Fruit fly (Drosophila melanogaster) whole organism, prepupa: ENCODE data around the gene Kdm3.

ENCODE experiments used
- CG10669 ChIP-seq: fragments of 200-800 bp; sonication (Bioruptor generic); optimal IDR thresholded peaks from 3 replicates; lab custom pipeline; 2018; ENCODE audit warnings: missing biosample characterization, mild to moderate bottlenecking, missing genetic modification characterization, moderate library complexity
- CG11294 ChIP-seq: fragments of 200-800 bp; sonication (Bioruptor generic); IDR thresholded peaks from 2 replicates; pipeline ENCODE4 v1.3.6; 2022; ENCODE audit warnings: missing biosample characterization, missing genetic modification characterization
- CG11762 ChIP-seq: fragments of 200-800 bp; sonication (Bioruptor generic); optimal IDR thresholded peaks from 3 replicates; lab custom pipeline; 2016; ENCODE audit warnings: missing biosample characterization, missing genetic modification characterization; ENCODE audit not compliant: insufficient read depth
- CG11902 ChIP-seq: fragments of 200-800 bp; sonication (Bioruptor generic); optimal IDR thresholded peaks from 3 replicates; lab custom pipeline; 2016; ENCODE audit warnings: missing biosample characterization, missing genetic modification characterization
- CG15336 ChIP-seq: fragments of 200-800 bp; sonication (Bioruptor generic); IDR thresholded peaks from 2 replicates; pipeline ENCODE4 v1.3.6; 2022; ENCODE audit warnings: missing biosample characterization, missing genetic modification characterization
- CG1621 ChIP-seq: fragments of 200-800 bp; sonication (Bioruptor generic); optimal IDR thresholded peaks from 3 replicates; lab custom pipeline; 2018; ENCODE audit warnings: missing biosample characterization, mild to moderate bottlenecking, missing genetic modification characterization
- CG16779 ChIP-seq: fragments of 200-800 bp; sonication (Bioruptor generic); optimal IDR thresholded peaks from 3 replicates; lab custom pipeline; 2017; ENCODE audit warnings: missing biosample characterization, mild to moderate bottlenecking, missing genetic modification characterization
- CG3032 ChIP-seq: fragments of 200-800 bp; optimal IDR thresholded peaks from 2 replicates; lab custom pipeline; 2019; ENCODE audit warnings: missing biosample characterization, mild to moderate bottlenecking, missing genetic modification characterization, moderate library complexity
- CG31627 ChIP-seq: fragments of 200-800 bp; sonication (Bioruptor generic); optimal IDR thresholded peaks from 3 replicates; lab custom pipeline; 2016; ENCODE audit warnings: missing biosample characterization, missing genetic modification characterization
- CG32006 ChIP-seq: fragments of 200-800 bp; sonication (Bioruptor generic); optimal IDR thresholded peaks from 3 replicates; lab custom pipeline; 2017; ENCODE audit warnings: missing biosample characterization, mild to moderate bottlenecking, missing genetic modification characterization
- CG3919 ChIP-seq: fragments of 200-800 bp; sonication (Bioruptor generic); optimal IDR thresholded peaks from 3 replicates; lab custom pipeline; 2016; ENCODE audit warnings: missing biosample characterization, missing genetic modification characterization
- CG4318 ChIP-seq: fragments of 200-800 bp; sonication (Bioruptor generic); optimal IDR thresholded peaks from 3 replicates; lab custom pipeline; 2017; ENCODE audit warnings: missing biosample characterization, mild to moderate bottlenecking, missing genetic modification characterization
- CG6163 ChIP-seq: fragments of 200-800 bp; sonication (Bioruptor generic); IDR thresholded peaks from 3 replicates; pipeline ENCODE4 v1.3.6; 2022; ENCODE audit warnings: missing biosample characterization, missing genetic modification characterization
- CG6792 ChIP-seq: fragments of 200-800 bp; sonication (Bioruptor generic); optimal IDR thresholded peaks from 3 replicates; lab custom pipeline; 2016; ENCODE audit warnings: missing biosample characterization, missing genetic modification characterization
- CG6808 ChIP-seq: fragments of 200-800 bp; sonication (Bioruptor generic); optimal IDR thresholded peaks from 3 replicates; lab custom pipeline; 2017; ENCODE audit warnings: missing biosample characterization, missing genetic modification characterization, mild to moderate bottlenecking, moderate library complexity, missing genetic modification reagents
- CG6854 ChIP-seq: fragments of 200-800 bp; sonication (Bioruptor generic); optimal IDR thresholded peaks from 2 replicates; lab custom pipeline; 2017; ENCODE audit warnings: missing biosample characterization, mild to moderate bottlenecking, missing genetic modification characterization
- CG8319 ChIP-seq: fragments of 200-800 bp; sonication (Bioruptor generic); optimal IDR thresholded peaks from 3 replicates; lab custom pipeline; 2016; ENCODE audit warnings: missing biosample characterization, missing genetic modification characterization
- CG9139 ChIP-seq: fragments of 200-800 bp; sonication (Bioruptor generic); optimal IDR thresholded peaks from 3 replicates; lab custom pipeline; 2017; ENCODE audit warnings: missing biosample characterization, mild to moderate bottlenecking, missing genetic modification characterization
- Eip75B ChIP-seq: fragments of 200-800 bp; sonication (Bioruptor generic); optimal IDR thresholded peaks from 3 replicates; lab custom pipeline; 2016; ENCODE audit warnings: missing biosample characterization, missing genetic modification characterization
- Eip78C ChIP-seq: fragments of 200-800 bp; sonication (Bioruptor generic); peaks from one replicate; lab custom pipeline; 2016; ENCODE audit warnings: missing biosample characterization, missing genetic modification characterization
- Ets96B ChIP-seq: fragments of 200-800 bp; optimal IDR thresholded peaks from 2 replicates; lab custom pipeline; 2019; ENCODE audit warnings: missing biosample characterization, mild to moderate bottlenecking, missing genetic modification characterization, moderate library complexity
- Gug ChIP-seq: fragments of 200-800 bp; sonication (Bioruptor generic); IDR thresholded peaks from 2 replicates; pipeline ENCODE4 v1.3.6; 2022; ENCODE audit warnings: missing biosample characterization, missing genetic modification characterization
- Hr38 ChIP-seq: sonication (Bioruptor generic); optimal IDR thresholded peaks from 2 replicates; lab custom pipeline; 2016; ENCODE audit warnings: missing biosample characterization, missing genetic modification characterization
- Lpt ChIP-seq: fragments of 200-800 bp; sonication (Bioruptor generic); optimal IDR thresholded peaks from 3 replicates; lab custom pipeline; 2016; ENCODE audit warnings: missing biosample characterization, missing genetic modification characterization
- OdsH ChIP-seq: fragments of 200-800 bp; sonication (Bioruptor generic); optimal IDR thresholded peaks from 3 replicates; lab custom pipeline; 2016; ENCODE audit warnings: missing biosample characterization, missing genetic modification characterization
- Smox ChIP-seq: fragments of 200-800 bp; sonication (Bioruptor generic); optimal IDR thresholded peaks from 3 replicates; lab custom pipeline; 2016; ENCODE audit warnings: missing biosample characterization, missing genetic modification characterization
- Sox102F ChIP-seq: fragments of 200-800 bp; sonication (Bioruptor generic); optimal IDR thresholded peaks from 2 replicates; lab custom pipeline; 2016; ENCODE audit warnings: missing biosample characterization, mild to moderate bottlenecking, missing genetic modification characterization
- Sox14 ChIP-seq: fragments of 200-800 bp; sonication (Bioruptor generic); optimal IDR thresholded peaks from 3 replicates; lab custom pipeline; 2016; ENCODE audit warnings: missing biosample characterization, missing genetic modification characterization
- Sox15 ChIP-seq: fragments of 200-800 bp; sonication (Bioruptor generic); optimal IDR thresholded peaks from 3 replicates; lab custom pipeline; 2016; ENCODE audit warnings: missing biosample characterization, missing genetic modification characterization
- achi ChIP-seq: fragments of 200-800 bp; sonication (Bioruptor generic); optimal IDR thresholded peaks from 3 replicates; lab custom pipeline; 2016; ENCODE audit warnings: missing biosample characterization, missing genetic modification characterization
- acj6 ChIP-seq: fragments of 200-800 bp; sonication (Bioruptor generic); optimal IDR thresholded peaks from 3 replicates; lab custom pipeline; 2016; ENCODE audit warnings: missing biosample characterization, missing genetic modification characterization
- cyc ChIP-seq: fragments of 200-800 bp; sonication (Bioruptor generic); optimal IDR thresholded peaks from 3 replicates; lab custom pipeline; 2016; ENCODE audit warnings: missing biosample characterization, missing genetic modification characterization
- dsx ChIP-seq: fragments of 200-800 bp; optimal IDR thresholded peaks from 3 replicates; lab custom pipeline; 2019; ENCODE audit warnings: missing biosample characterization, mild to moderate bottlenecking, missing genetic modification characterization, moderate library complexity; ENCODE audit not compliant: poor library complexity, severe bottlenecking
- eg ChIP-seq: fragments of 200-800 bp; sonication (Bioruptor generic); IDR thresholded peaks from 3 replicates; pipeline ENCODE4 v1.3.6; 2022; ENCODE audit warnings: missing biosample characterization, missing genetic modification characterization
- esn ChIP-seq: fragments of 200-800 bp; sonication (Bioruptor generic); optimal IDR thresholded peaks from 2 replicates; lab custom pipeline; 2016; ENCODE audit warnings: missing biosample characterization, mild to moderate bottlenecking, missing genetic modification characterization, moderate library complexity
- fd59A ChIP-seq: fragments of 200-800 bp; sonication (Bioruptor generic); optimal IDR thresholded peaks from 2 replicates; lab custom pipeline; 2017; ENCODE audit warnings: missing biosample characterization, mild to moderate bottlenecking, missing genetic modification characterization, missing genetic modification reagents
- fd85E ChIP-seq: fragments of 200-800 bp; sonication (Bioruptor generic); optimal IDR thresholded peaks from 3 replicates; lab custom pipeline; 2016; ENCODE audit warnings: missing biosample characterization, missing genetic modification characterization
- fkh ChIP-seq: fragments of 200-800 bp; sonication (Bioruptor generic); optimal IDR thresholded peaks from 3 replicates; lab custom pipeline; 2017; ENCODE audit warnings: missing biosample characterization, mild to moderate bottlenecking, missing genetic modification characterization, moderate library complexity
- net ChIP-seq: fragments of 200-800 bp; sonication (Bioruptor generic); optimal IDR thresholded peaks from 3 replicates; lab custom pipeline; 2016; ENCODE audit warnings: missing biosample characterization, missing genetic modification characterization
- pdm3 ChIP-seq: fragments of 200-800 bp; sonication (Bioruptor generic); optimal IDR thresholded peaks from 3 replicates; lab custom pipeline; 2016; ENCODE audit warnings: missing biosample characterization, missing genetic modification characterization
- salr ChIP-seq, 2 experiments: fragments of 200-800 bp; sonication (Bioruptor generic); optimal IDR thresholded peaks; 3 replicates each; lab custom pipeline; 2016 to 2018; ENCODE audit warnings: missing biosample characterization in 2 of 2, missing genetic modification characterization in 2 of 2, mild to moderate bottlenecking in 1 of 2
- spab ChIP-seq: fragments of 200-800 bp; sonication (Bioruptor generic); optimal IDR thresholded peaks from 2 replicates; lab custom pipeline; 2017; ENCODE audit warnings: missing biosample characterization, mild to moderate bottlenecking, missing genetic modification characterization, missing genetic modification reagents
- ss ChIP-seq, 2 experiments: fragments of 200-800 bp; sonication (Bioruptor generic); optimal IDR thresholded peaks; 2 replicates in 1 of 2; 3 replicates in 1 of 2; lab custom pipeline; 2017 to 2018; ENCODE audit warnings: mild to moderate bottlenecking in 2 of 2, missing biosample characterization in 2 of 2, missing genetic modification characterization in 2 of 2, moderate library complexity in 1 of 2
- svp ChIP-seq: fragments of 200-800 bp; sonication (Bioruptor generic); peaks from one replicate; lab custom pipeline; 2016; ENCODE audit warnings: missing biosample characterization, missing genetic modification characterization
- topi ChIP-seq: fragments of 200-800 bp; sonication (Bioruptor generic); optimal IDR thresholded peaks from 3 replicates; lab custom pipeline; 2016; ENCODE audit warnings: missing biosample characterization, missing genetic modification characterization
- vri ChIP-seq: fragments of 200-800 bp; sonication (Bioruptor generic); optimal IDR thresholded peaks from 3 replicates; lab custom pipeline; 2016; ENCODE audit warnings: missing biosample characterization, mild to moderate bottlenecking, missing genetic modification characterization

Gene Kdm3

dm6 chr3R:9533181-9534124, 17.6 kb downstream of the Kdm3 start (continued):
- TF ChIP-seq Ets96B (tag; lab: Kevin White, UChicago): peak; percentile 95
- peak; percentile 99 for TF ChIP-seq fkh (GFP tag; lab: Kevin White, UChicago)
- TF ChIP-seq spab: peak; percentile 98
- TF ChIP-seq CG6792 (GFP tag; lab: Kevin White, UChicago): peak; percentile 97
- TF ChIP-seq svp (GFP tag; lab: Kevin White, UChicago): peak; percentile 99
- TF ChIP-seq Smox: peak; percentile 97
- TF ChIP-seq CG10669: peak; percentile 95
- TF ChIP-seq CG1621 (tag; lab: Kevin White, UChicago): peak; percentile 91
- peak; percentile 98 for TF ChIP-seq fd59A (GFP tag; lab: Kevin White, UChicago)
- peak; percentile 93 for TF ChIP-seq CG9139 (GFP tag; lab: Kevin White, UChicago)
- peak; percentile 80 for TF ChIP-seq CG6163 (GFP tag; lab: Robert Waterston, UW)
- peak; percentile 84 for TF ChIP-seq dsx (GFP tag; lab: Kevin White, UChicago)
- peak; percentile 98 for TF ChIP-seq Sox14 (GFP tag; lab: Kevin White, UChicago)
- TF ChIP-seq CG6808: peak; percentile 97
- peak; percentile 88 for TF ChIP-seq CG11294 (GFP tag; lab: Robert Waterston, UW)
- peak; percentile 92 for TF ChIP-seq CG15336 (GFP tag; lab: Robert Waterston, UW)
- peak; percentile 93 for TF ChIP-seq CG11902 (GFP tag; lab: Kevin White, UChicago)
- peak; percentile 97 for TF ChIP-seq Sox15 (GFP tag; lab: Kevin White, UChicago)
- peak; percentile 95 for TF ChIP-seq CG16779 (tag; lab: Kevin White, UChicago)
- TF ChIP-seq acj6: peak; percentile 97
- peak; percentile 96 for TF ChIP-seq OdsH (GFP tag; lab: Kevin White, UChicago)
- TF ChIP-seq CG4318 (GFP tag; lab: Kevin White, UChicago): peak; percentile 98
- peak; percentile 97 for TF ChIP-seq pdm3 (GFP tag; lab: Kevin White, UChicago)
- TF ChIP-seq Eip78C (GFP tag; lab: Kevin White, UChicago): peak; percentile 100
- TF ChIP-seq salr (GFP tag; optimal IDR thresholded peaks at IDR 0.05; lab: Kevin White, UChicago): peak; percentile 90 to 99
- peak; percentile 96 for TF ChIP-seq CG11762 (GFP tag; lab: Kevin White, UChicago)
- TF ChIP-seq esn (GFP tag; lab: Kevin White, UChicago): peak; percentile 99
- peak; percentile 99 for TF ChIP-seq Eip75B (GFP tag; lab: Kevin White, UChicago)
- TF ChIP-seq achi: peak; percentile 97
- peak; percentile 83 for TF ChIP-seq fd85E (GFP tag; lab: Kevin White, UChicago)
- TF ChIP-seq CG3032 (tag; lab: Kevin White, UChicago): peak; percentile 94
- peak; percentile 98 for TF ChIP-seq net (GFP tag; lab: Kevin White, UChicago)
- peak; percentile 97 for TF ChIP-seq CG3919
- TF ChIP-seq topi: peak; percentile 98
- TF ChIP-seq CG8319 (GFP tag; lab: Kevin White, UChicago): peak; percentile 94
- peak; percentile 97 for TF ChIP-seq Sox102F
- TF ChIP-seq Lpt (GFP tag; lab: Kevin White, UChicago): peak; percentile 96
- TF ChIP-seq CG31627 (GFP tag; lab: Kevin White, UChicago): peak; percentile 96
- peak; percentile 87 for TF ChIP-seq Gug (GFP tag; lab: Robert Waterston, UW)
- TF ChIP-seq, all 60 proteins: peak for 59

- TF ChIP-seq fd85E (GFP tag; lab: Kevin White, UChicago) (peak; percentile 67), CG10669 (peak; percentile 84), Hr38 (GFP tag; lab: Kevin White, UChicago) (peak; percentile 18), Lpt (GFP tag; lab: Kevin White, UChicago) (peak; percentile 88), vri (no peak), fkh (GFP tag; lab: Kevin White, UChicago) (peak; percentile 21), Eip75B (GFP tag; lab: Kevin White, UChicago) (peak; percentile 87), CG6854 (GFP tag; lab: Kevin White, UChicago) (no peak), CG11762 (GFP tag; lab: Kevin White, UChicago) (peak; percentile 81), CG15336 (GFP tag; lab: Robert Waterston, UW) (peak; percentile 94), eg (GFP tag; lab: Robert Waterston, UW) (peak; percentile 94), esn (GFP tag; lab: Kevin White, UChicago) (peak; percentile 93), CG6808 (no peak), cyc (GFP tag; lab: Kevin White, UChicago) (peak; percentile 87), CG1621 (tag; lab: Kevin White, UChicago) (peak; percentile 79), CG9139 (GFP tag; lab: Kevin White, UChicago) (no peak), CG32006 (GFP tag; lab: Kevin White, UChicago) (peak; percentile 95), dsx (GFP tag; lab: Kevin White, UChicago) (peak; percentile 80), ss (GFP tag; optimal IDR thresholded peaks at IDR 0.05; lab: Kevin White, UChicago) (peak in 1 of 2 experiments; percentile 57), topi (peak; percentile 90), CG4318 (GFP tag; lab: Kevin White, UChicago) (peak; percentile 85)
These were observed 18.3 kb downstream of the Kdm3 start for dm6 chr3R:9534125-9534496.
